Worm (Caenorhabditis elegans) whole organism, late embryonic: Measurements from ENCODE around the gene T11B7.1.

Experiments
- ama-1 ChIP-seq: fragments of 150-350 bp; optimal IDR thresholded peaks from 2 replicates; lab custom pipeline; 2014
- ceh-2 ChIP-seq: sonication (generic microtip); optimal IDR thresholded peaks from 2 replicates; lab custom pipeline; 2016; ENCODE audit warnings: missing genotype, missing genetic modification characterization, missing compliant biosample characterization
- ceh-30 ChIP-seq: fragments of 150-350 bp; optimal IDR thresholded peaks from 2 replicates; lab custom pipeline; 2014; ENCODE audit warnings: missing biosample characterization, missing genetic modification characterization
- pha-2 ChIP-seq: sonication (generic microtip); optimal IDR thresholded peaks from 2 replicates; lab custom pipeline; 2017; ENCODE audit warnings: mild to moderate bottlenecking, missing genetic modification characterization, missing compliant biosample characterization
- tbx-2 ChIP-seq: sonication (generic microtip); optimal IDR thresholded peaks from 2 replicates; lab custom pipeline; 2016; ENCODE audit warnings: missing genetic modification characterization, missing compliant biosample characterization

DNA sequence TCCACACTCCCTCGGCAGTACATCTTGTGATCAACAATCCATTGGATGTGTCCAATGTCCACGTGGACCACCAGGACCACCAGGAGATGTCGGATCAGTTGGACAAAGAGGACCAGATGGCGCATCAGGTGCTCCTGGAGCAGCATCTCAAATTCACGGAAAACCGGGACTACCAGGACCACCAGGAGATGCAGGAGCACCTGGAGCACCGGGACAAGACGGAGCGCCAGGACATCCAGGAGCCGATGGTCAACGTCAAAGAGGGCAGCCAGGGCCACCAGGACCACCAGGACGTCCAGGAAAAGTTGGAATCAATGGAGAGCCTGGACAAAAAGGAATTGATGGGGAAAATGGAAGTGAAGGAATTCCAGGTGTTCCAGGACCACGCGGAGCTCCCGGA, 8.5 kb downstream of the T11B7.1 start:
- TF ChIP-seq tbx-2 (tag; lab: Kevin White, UChicago) (no peak), ceh-30 (no peak), ama-1 (no peak), ceh-2 (tag; lab: Kevin White, UChicago) (no peak), pha-2 (tag; lab: Kevin White, UChicago) (no peak)
